Worm (Caenorhabditis elegans) whole organism, early embryonic: ENCODE data around the gene K07E3.2.

Source experiments
- F13C5.2 ChIP-seq: sonication (generic microtip); optimal IDR thresholded peaks from 2 replicates; lab custom pipeline; 2017; ENCODE audit warnings: mild to moderate bottlenecking, missing genetic modification characterization, inconsistent platforms, missing compliant biosample characterization
- aly-1 ChIP-seq: sonication (generic microtip); optimal IDR thresholded peaks from 2 replicates; lab custom pipeline; 2016; ENCODE audit warnings: missing genetic modification characterization, missing compliant biosample characterization
- ama-1 ChIP-seq: fragments of 150-350 bp; optimal IDR thresholded peaks from 2 replicates; lab custom pipeline; 2014
- ceh-13 ChIP-seq: fragments of 200-800 bp; sonication (Bioruptor generic); optimal IDR thresholded peaks from 2 replicates; lab custom pipeline; 2018; ENCODE audit warnings: mild to moderate bottlenecking, missing genetic modification characterization, missing compliant biosample characterization
- ets-7 ChIP-seq: sonication (generic microtip); optimal IDR thresholded peaks from 2 replicates; lab custom pipeline; 2016; ENCODE audit warnings: missing genotype, missing genetic modification characterization, missing compliant biosample characterization
- flt-1 ChIP-seq: fragments of 200-800 bp; sonication (Bioruptor generic); IDR thresholded peaks from 2 replicates; pipeline ENCODE4 v1.3.6; 2022; ENCODE audit warnings: missing genetic modification characterization, missing compliant biosample characterization
- hnd-1 ChIP-seq: sonication (generic microtip); optimal IDR thresholded peaks from 2 replicates; lab custom pipeline; 2016; ENCODE audit warnings: missing genetic modification characterization, missing compliant biosample characterization
- pes-1 ChIP-seq: fragments of 200-800 bp; sonication (Bioruptor generic); IDR thresholded peaks from 2 replicates; pipeline ENCODE4 v1.3.6; 2022; ENCODE audit warnings: missing genetic modification reagents, missing genetic modification characterization, missing compliant biosample characterization
- tbx-37 ChIP-seq: fragments of 200-800 bp; sonication (Bioruptor generic); conservative IDR thresholded peaks from 2 replicates; pipeline ENCODE4 v1.3.6; 2022; ENCODE audit warnings: missing genetic modification reagents, missing genetic modification characterization, missing compliant biosample characterization
- tra-4 ChIP-seq: sonication (generic microtip); optimal IDR thresholded peaks from 2 replicates; lab custom pipeline; 2017; ENCODE audit warnings: missing genetic modification characterization, missing compliant biosample characterization

DNA sequence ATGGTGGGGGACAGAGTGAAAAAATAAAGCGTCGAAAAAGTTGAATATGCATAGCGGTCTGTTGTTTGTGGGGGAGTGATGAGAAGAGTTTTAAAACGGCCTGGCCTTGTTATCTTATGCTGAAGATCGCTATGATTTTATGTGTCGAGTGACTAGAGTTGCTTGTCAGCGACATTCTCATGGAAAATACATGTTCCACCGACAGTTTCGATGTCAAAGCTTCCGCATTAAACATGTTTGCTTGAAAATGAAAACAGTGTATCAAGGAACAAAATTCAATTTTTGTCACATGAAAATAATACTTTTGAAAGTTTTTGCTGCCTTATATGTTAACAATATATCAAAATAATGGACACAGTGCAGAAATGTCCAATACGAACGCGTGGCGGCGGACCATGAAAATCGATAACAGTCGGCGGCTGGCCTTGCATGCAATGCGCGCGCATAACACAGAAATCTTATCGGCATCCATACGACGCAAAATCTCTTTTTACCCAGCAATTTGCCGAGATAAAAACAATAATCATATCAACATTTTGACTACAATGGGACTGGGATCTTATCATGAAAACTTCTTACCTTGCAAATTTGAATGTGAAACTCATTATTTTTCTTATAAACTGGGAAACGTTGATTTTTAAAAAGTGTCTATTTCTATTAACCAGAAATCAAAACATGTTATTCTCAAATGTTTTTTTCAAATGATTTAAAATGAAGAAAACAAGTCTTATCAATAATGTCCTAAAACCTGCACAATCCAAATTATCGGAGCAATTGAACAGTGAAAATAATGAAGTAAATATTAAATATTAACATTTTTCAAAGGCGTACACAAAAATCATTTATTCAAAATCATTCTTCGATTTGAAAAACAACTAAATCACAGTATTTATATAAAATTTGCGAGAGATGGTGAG is 17.1 kb upstream of the K07E3.2 start:
- TF ChIP-seq aly-1 (tag; lab: Kevin White, UChicago): no peak
- no peak for TF ChIP-seq ceh-13 (GFP tag; lab: Kevin White, UChicago)
- TF ChIP-seq tbx-37: no peak
- TF ChIP-seq flt-1 (GFP tag; lab: Robert Waterston, UW): no peak
- no peak for TF ChIP-seq ama-1
- TF ChIP-seq pes-1: no peak
- TF ChIP-seq hnd-1: no peak
- no peak for TF ChIP-seq F13C5.2 (tag; lab: Kevin White, UChicago)
- TF ChIP-seq ets-7 (tag; lab: Kevin White, UChicago): no peak
- no peak for TF ChIP-seq tra-4 (tag; lab: Kevin White, UChicago)
